Worm (Caenorhabditis elegans): ENCODE data around the gene F42A9.11.

The F42A9.11 gene

ce11 chrIV:8608204-8608603 is 19.2 kb upstream of the F42A9.11 start:
- TF ChIP-seq ceh-20 (GFP tag; IDR thresholded peaks at IDR 0.05), result no peak

- TF ChIP-seq ceh-28 (tag; optimal IDR thresholded peaks at IDR 0.05) (no peak), dmd-9 (GFP tag; IDR thresholded peaks at IDR 0.05) (no peak), unc-62 (GFP tag; optimal IDR thresholded peaks at IDR 0.05 in 1 of 2) (no peak), unc-62 (tag; optimal IDR thresholded peaks at IDR 0.05) (no peak), nhr-102 (tag; optimal IDR thresholded peaks at IDR 0.05) (no peak), nhr-48 (tag; optimal IDR thresholded peaks at IDR 0.05) (no peak), hlh-30 (tag; optimal IDR thresholded peaks at IDR 0.05; ENCODE audit: insufficient read depth) (no peak), dve-1 (tag; optimal IDR thresholded peaks at IDR 0.05; ENCODE audit: insufficient read depth) (no peak), ztf-7 (tag; optimal IDR thresholded peaks at IDR 0.05) (no peak), ama-1 (optimal IDR thresholded peaks at IDR 0.05) (no peak), daf-16 (GFP tag; optimal IDR thresholded peaks at IDR 0.05) (no peak), daf-16 (tag; optimal IDR thresholded peaks at IDR 0.05) (no peak), mxl-3 (GFP tag; optimal IDR thresholded peaks at IDR 0.05) (no peak), zfp-3 (GFP tag; conservative IDR thresholded peaks at IDR 0.05) (no peak), aly-2 (tag; optimal IDR thresholded peaks at IDR 0.05) (no peak)
Measured at ce11 chrIV:8608934-8609333, 18.5 kb upstream of the F42A9.11 start, which contains the start of gene F42A9.6. TSS of gene F42A9.6 (plus strand) at chrIV:8609234.

ce11 chrIV:8611886-8612542 is 15.4 kb upstream of the F42A9.11 start, which contains the start of the genes F42A9.17 and cyp-33E2:
TSS of gene F42A9.17 (minus strand) at chrIV:8611936.
TSS of gene cyp-33E2 (plus strand) at chrIV:8612334.
- TF ChIP-seq zfp-3 (GFP tag; conservative IDR thresholded peaks at IDR 0.05), result no peak
- TF ChIP-seq nhr-28 (tag; optimal IDR thresholded peaks at IDR 0.05), result peak; percentile 88
- no peak for TF ChIP-seq nhr-10 (tag; optimal IDR thresholded peaks at IDR 0.05)
- peak; percentile 90 for TF ChIP-seq pqm-1 (tag; optimal IDR thresholded peaks at IDR 0.05)
- no peak for TF ChIP-seq ceh-62 (tag; optimal IDR thresholded peaks at IDR 0.05)
- TF ChIP-seq mxl-2 (GFP tag; conservative IDR thresholded peaks at IDR 0.05), result no peak
- TF ChIP-seq pha-4 (GFP tag; IDR thresholded peaks at IDR 0.05), result no peak
- peak; percentile 12 for TF ChIP-seq pha-4 (tag; optimal IDR thresholded peaks at IDR 0.05)
- TF ChIP-seq dve-1 (tag; optimal IDR thresholded peaks at IDR 0.05; ENCODE audit: insufficient read depth), result peak; percentile 61
- no peak for TF ChIP-seq daf-16 (GFP tag; optimal IDR thresholded peaks at IDR 0.05)
- peak; percentile 88 for TF ChIP-seq daf-16 (tag; optimal IDR thresholded peaks at IDR 0.05)
- TF ChIP-seq php-3 (GFP tag; IDR thresholded peaks at IDR 0.05), result peak; percentile 65; the same call in 1 of the 2 replicates
- TF ChIP-seq ceh-20 (GFP tag; IDR thresholded peaks at IDR 0.05), result no peak
- no peak for TF ChIP-seq hlh-11 (tag; optimal IDR thresholded peaks at IDR 0.05)
- peak; percentile 44 for TF ChIP-seq nhr-77 (tag; optimal IDR thresholded peaks at IDR 0.05)

ce11 chrIV:8614680-8615079 is 12.8 kb upstream of the F42A9.11 start, which contains the start of gene cyp-33E3:
TSS of gene cyp-33E3 (plus strand) at chrIV:8614995.
- peak; percentile 14 for TF ChIP-seq pqm-1 (tag; optimal IDR thresholded peaks at IDR 0.05)
- TF ChIP-seq dve-1 (tag; optimal IDR thresholded peaks at IDR 0.05; ENCODE audit: insufficient read depth), result peak; percentile 38
- TF ChIP-seq daf-16 (GFP tag; optimal IDR thresholded peaks at IDR 0.05), result no peak
- peak; percentile 41 for TF ChIP-seq daf-16 (tag; optimal IDR thresholded peaks at IDR 0.05)
- TF ChIP-seq T20F7.1 (GFP tag; optimal IDR thresholded peaks at IDR 0.05), result peak; percentile 34
- peak; percentile 45; the same call in 1 of the 2 replicates for TF ChIP-seq dmd-6 (GFP tag; IDR thresholded peaks at IDR 0.05)
- TF ChIP-seq nhr-28 (tag; optimal IDR thresholded peaks at IDR 0.05), result peak; percentile 90
- TF ChIP-seq daf-19 (GFP tag; conservative IDR thresholded peaks at IDR 0.05), result no peak
- no peak for TF ChIP-seq ceh-20 (GFP tag; IDR thresholded peaks at IDR 0.05)
- TF ChIP-seq D1046.2 (GFP tag; IDR thresholded peaks at IDR 0.05), result no peak
- TF ChIP-seq hlh-30 (tag; optimal IDR thresholded peaks at IDR 0.05; ENCODE audit: insufficient read depth), result peak; percentile 18

ce11 chrIV:8615314-8615713 is 12.1 kb upstream of the F42A9.11 start:
- TF ChIP-seq nhr-102 (tag; optimal IDR thresholded peaks at IDR 0.05), result no peak
- no peak for TF ChIP-seq pha-4 (GFP tag; IDR thresholded peaks at IDR 0.05)
- no peak for TF ChIP-seq pha-4 (tag; optimal IDR thresholded peaks at IDR 0.05)
- no peak for TF ChIP-seq madf-9 (GFP tag; conservative IDR thresholded peaks at IDR 0.05)
- TF ChIP-seq ztf-11 (tag; optimal IDR thresholded peaks at IDR 0.05), result no peak
- TF ChIP-seq nhr-42 (GFP tag; IDR thresholded peaks at IDR 0.05), result no peak
- peak in 1 of 2 experiments; percentile 91 for TF ChIP-seq unc-62 (GFP tag; optimal IDR thresholded peaks at IDR 0.05 in 1 of 2)
- no peak for TF ChIP-seq unc-62 (tag; optimal IDR thresholded peaks at IDR 0.05)
- no peak for TF ChIP-seq hlh-30 (tag; optimal IDR thresholded peaks at IDR 0.05; ENCODE audit: insufficient read depth)
- TF ChIP-seq T20F7.1 (GFP tag; optimal IDR thresholded peaks at IDR 0.05), result no peak
- TF ChIP-seq aha-1 (tag), result peak; percentile 13
- TF ChIP-seq nhr-111 (GFP tag; optimal IDR thresholded peaks at IDR 0.05), result no peak
